Worm (Caenorhabditis elegans) whole organism, early embryonic: Measurements from ENCODE around the gene dmsr-10.

ENCODE experiments used
- ama-1 ChIP-seq: fragments of 150-350 bp; optimal IDR thresholded peaks from 2 replicates; lab custom pipeline; 2014
- flt-1 ChIP-seq: fragments of 200-800 bp; sonication (Bioruptor generic); IDR thresholded peaks from 2 replicates; pipeline ENCODE4 v1.3.6; 2022; ENCODE audit warnings: missing genetic modification characterization, missing compliant biosample characterization
- hnd-1 ChIP-seq: sonication (generic microtip); optimal IDR thresholded peaks from 2 replicates; lab custom pipeline; 2016; ENCODE audit warnings: missing genetic modification characterization, missing compliant biosample characterization
- pes-1 ChIP-seq: fragments of 200-800 bp; sonication (Bioruptor generic); IDR thresholded peaks from 2 replicates; pipeline ENCODE4 v1.3.6; 2022; ENCODE audit warnings: missing genetic modification reagents, missing genetic modification characterization, missing compliant biosample characterization
- tra-4 ChIP-seq: sonication (generic microtip); optimal IDR thresholded peaks from 2 replicates; lab custom pipeline; 2017; ENCODE audit warnings: missing genetic modification characterization, missing compliant biosample characterization

DNA sequence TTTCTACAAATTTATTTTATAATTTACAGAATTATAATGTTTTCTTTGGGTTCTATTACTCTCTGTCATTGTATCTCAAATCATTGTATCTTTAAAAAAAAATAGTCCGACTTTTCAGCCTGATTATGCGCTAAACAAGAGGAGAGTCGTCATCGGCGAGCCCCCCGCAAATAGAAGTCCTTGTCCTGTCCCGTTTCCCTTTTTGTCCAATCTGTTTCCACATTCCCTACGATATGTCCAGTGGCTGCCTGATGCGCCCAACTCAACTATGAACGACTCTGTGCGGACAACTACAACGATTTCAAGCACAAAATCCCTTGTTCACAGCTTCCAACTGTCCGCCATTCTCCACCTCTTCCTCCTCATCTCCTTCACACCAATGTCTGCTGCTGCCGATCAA, 43.7 kb downstream of the dmsr-10 start, which contains the start of gene dbl-1:
- TF ChIP-seq ama-1 (lab: Kevin White, UChicago) (no peak), tra-4 (tag; lab: Kevin White, UChicago) (no peak), hnd-1 (tag; lab: Kevin White, UChicago) (no peak), pes-1 (no peak), flt-1 (no peak)
